Fruit fly (Drosophila melanogaster) whole organism, embryonic: ENCODE measurements around the gene ETHR.

Source experiments
- Adf1 ChIP-seq: fragments of 200-800 bp; sonication (Bioruptor generic); IDR thresholded peaks from 2 replicates; pipeline ENCODE4 v1.3.6; 2022; ENCODE audit warnings: missing biosample characterization, missing genetic modification characterization
- Atf3 ChIP-seq: fragments of 200-800 bp; sonication (Bioruptor generic); optimal IDR thresholded peaks from 3 replicates; lab custom pipeline; 2016; ENCODE audit warnings: missing biosample characterization, missing genetic modification characterization
- CG12236 ChIP-seq: fragments of 200-800 bp; sonication (Bioruptor generic); optimal IDR thresholded peaks from 2 replicates; lab custom pipeline; 2016; ENCODE audit warnings: missing biosample characterization, missing genetic modification characterization
- CG12659 ChIP-seq: fragments of 200-800 bp; sonication (Bioruptor generic); optimal IDR thresholded peaks from 3 replicates; lab custom pipeline; 2017; ENCODE audit warnings: mild to moderate bottlenecking, missing biosample characterization, missing genetic modification reagents, missing genetic modification characterization
- CG13287 ChIP-seq: fragments of 200-800 bp; sonication (Bioruptor generic); IDR thresholded peaks from 2 replicates; pipeline ENCODE4 v1.3.6; 2022; ENCODE audit warnings: missing biosample characterization, missing genetic modification characterization; ENCODE audit not compliant: partially characterized antibody
- CG13424 ChIP-seq: fragments of 200-800 bp; sonication (Bioruptor generic); optimal IDR thresholded peaks from 2 replicates; lab custom pipeline; 2019; ENCODE audit warnings: missing biosample characterization, mild to moderate bottlenecking, missing genetic modification characterization, moderate library complexity
- CG14050 ChIP-seq: fragments of 200-800 bp; sonication (Bioruptor generic); IDR thresholded peaks from 3 replicates; pipeline ENCODE4 v1.3.6; 2022; ENCODE audit warnings: missing biosample characterization, missing genetic modification characterization
- CG15011 ChIP-seq: fragments of 200-800 bp; sonication (Bioruptor generic); optimal IDR thresholded peaks from 3 replicates; lab custom pipeline; 2018; ENCODE audit warnings: missing biosample characterization, mild to moderate bottlenecking, missing genetic modification characterization
- CG1529 ChIP-seq: fragments of 200-800 bp; sonication (Bioruptor generic); optimal IDR thresholded peaks from 3 replicates; lab custom pipeline; 2018; ENCODE audit warnings: missing biosample characterization, missing genetic modification characterization
- CG15514 ChIP-seq: fragments of 200-800 bp; sonication (Bioruptor generic); optimal IDR thresholded peaks from 3 replicates; lab custom pipeline; 2017; ENCODE audit warnings: missing biosample characterization, missing genetic modification characterization, mild to moderate bottlenecking, moderate library complexity, missing genetic modification reagents
- CG18011 ChIP-seq: fragments of 200-800 bp; sonication (Bioruptor generic); optimal IDR thresholded peaks from 2 replicates; lab custom pipeline; 2017; ENCODE audit warnings: missing biosample characterization, missing genetic modification characterization, mild to moderate bottlenecking, moderate library complexity, missing genotype
- CG18262 ChIP-seq: fragments of 200-800 bp; optimal IDR thresholded peaks from 3 replicates; lab custom pipeline; 2019; ENCODE audit warnings: missing biosample characterization, mild to moderate bottlenecking, missing genetic modification characterization, moderate library complexity
- CG18476 ChIP-seq: fragments of 200-800 bp; sonication (Bioruptor generic); optimal IDR thresholded peaks from 2 replicates; lab custom pipeline; 2016; ENCODE audit warnings: missing biosample characterization, mild to moderate bottlenecking, missing genetic modification characterization
- CG30403 ChIP-seq: fragments of 200-800 bp; sonication (Bioruptor generic); optimal IDR thresholded peaks from 3 replicates; lab custom pipeline; 2016; ENCODE audit warnings: missing biosample characterization, missing genetic modification characterization
- CG32532 ChIP-seq: fragments of 200-800 bp; sonication (Bioruptor generic); IDR thresholded peaks from 2 replicates; pipeline ENCODE4 v1.3.6; 2022; ENCODE audit warnings: missing biosample characterization, missing genetic modification characterization
- CG3281 ChIP-seq: fragments of 200-800 bp; sonication (Bioruptor generic); optimal IDR thresholded peaks from 3 replicates; lab custom pipeline; 2017; ENCODE audit warnings: missing biosample characterization, mild to moderate bottlenecking, missing genetic modification characterization
- CG4282 ChIP-seq: fragments of 200-800 bp; sonication (Bioruptor generic); optimal IDR thresholded peaks from 2 replicates; lab custom pipeline; 2016; ENCODE audit warnings: missing biosample characterization, missing genetic modification characterization
- CG4360 ChIP-seq: fragments of 200-800 bp; sonication (Bioruptor generic); IDR thresholded peaks from 2 replicates; pipeline ENCODE4 v1.3.6; 2022; ENCODE audit warnings: missing biosample characterization, missing genetic modification characterization
- CG7357 ChIP-seq: fragments of 200-800 bp; sonication (Bioruptor generic); IDR thresholded peaks from 3 replicates; pipeline ENCODE4 v1.3.6; 2022; ENCODE audit warnings: missing biosample characterization, missing genetic modification characterization
- CG7839 ChIP-seq: fragments of 200-800 bp; sonication (Bioruptor generic); optimal IDR thresholded peaks from 3 replicates; lab custom pipeline; 2018; ENCODE audit warnings: missing biosample characterization, mild to moderate bottlenecking, missing genetic modification characterization, moderate library complexity
- CHES-1-like ChIP-seq: fragments of 200-800 bp; sonication (Bioruptor generic); optimal IDR thresholded peaks from 2 replicates; lab custom pipeline; 2016; ENCODE audit warnings: missing biosample characterization, missing genetic modification characterization
- Dref ChIP-seq: fragments of 200-800 bp; sonication (Bioruptor generic); IDR thresholded peaks from 2 replicates; pipeline ENCODE4 v1.3.6; 2022; ENCODE audit warnings: missing biosample characterization, missing genetic modification characterization
- Fer2 ChIP-seq: fragments of 200-800 bp; sonication (Bioruptor generic); optimal IDR thresholded peaks from 2 replicates; lab custom pipeline; 2018; ENCODE audit warnings: missing biosample characterization, mild to moderate bottlenecking, missing genetic modification characterization, moderate library complexity
- HLHmδ ChIP-seq: fragments of 200-800 bp; sonication (Bioruptor generic); optimal IDR thresholded peaks from 2 replicates; lab custom pipeline; 2018; ENCODE audit warnings: missing biosample characterization, mild to moderate bottlenecking, missing genetic modification characterization, moderate library complexity
- HmgD ChIP-seq: fragments of 200-800 bp; sonication (Bioruptor generic); optimal IDR thresholded peaks from 3 replicates; lab custom pipeline; 2016; ENCODE audit warnings: missing biosample characterization, missing genetic modification characterization
- Optix ChIP-seq: fragments of 200-800 bp; sonication (Bioruptor generic); IDR thresholded peaks from 3 replicates; pipeline ENCODE4 v1.3.6; 2022; ENCODE audit warnings: missing biosample characterization, missing genetic modification characterization
- Sin3A ChIP-seq: fragments of >200 bp; optimal IDR thresholded peaks from 2 replicates; lab custom pipeline; 2018
- Spps ChIP-seq: fragments of 200-800 bp; sonication (Bioruptor generic); optimal IDR thresholded peaks from 2 replicates; lab custom pipeline; 2018; ENCODE audit warnings: missing biosample characterization, mild to moderate bottlenecking, missing genetic modification characterization
- al ChIP-seq: fragments of 200-800 bp; sonication (Bioruptor generic); IDR thresholded peaks from 2 replicates; pipeline ENCODE4 v1.3.6; 2022; ENCODE audit warnings: missing biosample characterization, missing genetic modification characterization
- aop ChIP-seq: fragments of 200-800 bp; sonication (Bioruptor generic); IDR thresholded peaks from 2 replicates; pipeline ENCODE4 v1.3.6; 2022; ENCODE audit warnings: missing biosample characterization, missing genetic modification characterization
- az2 ChIP-seq: fragments of 200-800 bp; sonication (Bioruptor generic); optimal IDR thresholded peaks from 3 replicates; lab custom pipeline; 2016; ENCODE audit warnings: missing biosample characterization, missing genetic modification characterization
- bcd ChIP-seq: fragments of 200-800 bp; sonication (Bioruptor generic); optimal IDR thresholded peaks from 2 replicates; lab custom pipeline; 2017; ENCODE audit warnings: missing biosample characterization, mild to moderate bottlenecking, missing genetic modification characterization
- corto ChIP-seq: fragments of 200-800 bp; sonication (Bioruptor generic); optimal IDR thresholded peaks from 2 replicates; lab custom pipeline; 2016; ENCODE audit warnings: missing biosample characterization, mild to moderate bottlenecking, missing genetic modification characterization, moderate library complexity
- crol ChIP-seq: fragments of 200-800 bp; sonication (Bioruptor generic); IDR thresholded peaks from 2 replicates; pipeline ENCODE4 v1.3.6; 2022; ENCODE audit warnings: missing biosample characterization, missing genetic modification characterization
- da ChIP-seq: fragments of 200-800 bp; sonication (Bioruptor generic); optimal IDR thresholded peaks from 2 replicates; lab custom pipeline; 2016; ENCODE audit warnings: missing biosample characterization, missing genetic modification characterization
- dimm ChIP-seq: fragments of 200-800 bp; sonication (Bioruptor generic); IDR thresholded peaks from 2 replicates; pipeline ENCODE4 v1.3.6; 2022; ENCODE audit warnings: missing biosample characterization, missing genetic modification characterization
- dm ChIP-seq: fragments of 200-800 bp; sonication (Bioruptor generic); optimal IDR thresholded peaks from 3 replicates; lab custom pipeline; 2016; ENCODE audit warnings: missing biosample characterization, missing genetic modification characterization
- ewg ChIP-seq: fragments of 200-800 bp; sonication (Bioruptor generic); optimal IDR thresholded peaks from 3 replicates; lab custom pipeline; 2017; ENCODE audit warnings: mild to moderate bottlenecking, missing biosample characterization, missing genetic modification reagents, missing genetic modification characterization
- exex ChIP-seq: fragments of 200-800 bp; sonication (Bioruptor generic); optimal IDR thresholded peaks from 4 replicates; lab custom pipeline; 2018; ENCODE audit warnings: missing biosample characterization, mild to moderate bottlenecking, missing genetic modification characterization, moderate library complexity
- gem ChIP-seq: fragments of 200-800 bp; sonication (Bioruptor generic); optimal IDR thresholded peaks from 2 replicates; lab custom pipeline; 2019; ENCODE audit warnings: missing biosample characterization, mild to moderate bottlenecking, missing genetic modification characterization, moderate library complexity
- gfzf ChIP-seq: fragments of 200-800 bp; sonication (Bioruptor generic); optimal IDR thresholded peaks from 2 replicates; lab custom pipeline; 2016; ENCODE audit warnings: missing biosample characterization, mild to moderate bottlenecking, missing genetic modification characterization, moderate library complexity
- grn ChIP-seq: fragments of 200-800 bp; sonication (Bioruptor generic); optimal IDR thresholded peaks from 3 replicates; lab custom pipeline; 2017; ENCODE audit warnings: missing biosample characterization, missing genetic modification characterization
- her ChIP-seq: fragments of 200-800 bp; sonication (Bioruptor generic); optimal IDR thresholded peaks from 2 replicates; lab custom pipeline; 2016; ENCODE audit warnings: missing biosample characterization, missing genetic modification characterization
- nmo ChIP-seq: fragments of 200-800 bp; sonication (Bioruptor generic); optimal IDR thresholded peaks from 2 replicates; lab custom pipeline; 2018; ENCODE audit warnings: missing biosample characterization, mild to moderate bottlenecking, missing genetic modification characterization, moderate library complexity
- otp ChIP-seq: fragments of 200-800 bp; sonication (Bioruptor generic); IDR thresholded peaks from 3 replicates; pipeline ENCODE4, ENCODE4 v1.3.6; 2022; ENCODE audit warnings: missing biosample characterization, missing genetic modification characterization
- pros ChIP-seq: fragments of 200-800 bp; sonication (Bioruptor generic); optimal IDR thresholded peaks from 3 replicates; lab custom pipeline; 2019; ENCODE audit warnings: missing biosample characterization, mild to moderate bottlenecking, missing genetic modification characterization, moderate library complexity
- psq ChIP-seq: fragments of 200-800 bp; sonication (Bioruptor generic); optimal IDR thresholded peaks from 2 replicates; lab custom pipeline; 2017; ENCODE audit warnings: missing biosample characterization, missing genetic modification characterization
- run ChIP-seq: fragments of 200-800 bp; sonication (Bioruptor generic); optimal IDR thresholded peaks from 3 replicates; lab custom pipeline; 2018; ENCODE audit warnings: missing biosample characterization, mild to moderate bottlenecking, missing genetic modification characterization
- seq ChIP-seq: fragments of 200-800 bp; sonication (Bioruptor generic); IDR thresholded peaks from 2 replicates; pipeline ENCODE4 v1.3.6; 2022; ENCODE audit warnings: missing biosample characterization, missing genetic modification characterization
- toy ChIP-seq: fragments of 200-800 bp; sonication (Bioruptor generic); IDR thresholded peaks from 2 replicates; pipeline ENCODE4 v1.3.6; 2022; ENCODE audit warnings: missing biosample characterization, missing genetic modification characterization
- wdn ChIP-seq: fragments of 200-800 bp; sonication (Bioruptor generic); IDR thresholded peaks from 2 replicates; pipeline ENCODE4 v1.3.6; 2022; ENCODE audit warnings: missing biosample characterization, missing genetic modification characterization

ETHR gene

dm6 chr3R:21276111-21276510 is 29.3 kb downstream of the ETHR start, which contains the start of gene CG3301 (continued):
- TF ChIP-seq HmgD (GFP tag; lab: Kevin White, UChicago), result no peak
- TF ChIP-seq CG4282 (GFP tag; lab: Kevin White, UChicago), result no peak
- no peak for TF ChIP-seq CG12659
- peak; percentile 15; the same call in 1 of the 2 replicates for TF ChIP-seq CG32532 (GFP tag; lab: Robert Waterston, UW)
- peak; percentile 73 for TF ChIP-seq gem (tag; lab: Kevin White, UChicago)
- no peak for TF ChIP-seq psq (GFP tag; lab: Kevin White, UChicago)
- TF ChIP-seq al, result no peak
- peak; percentile 92 for TF ChIP-seq grn (GFP tag; lab: Kevin White, UChicago)
- TF ChIP-seq toy (GFP tag; lab: Robert Waterston, UW), result no peak
- no peak for TF ChIP-seq CG4360 (GFP tag; lab: Robert Waterston, UW)
- TF ChIP-seq ewg (GFP tag; lab: Kevin White, UChicago), result no peak
- TF ChIP-seq exex (tag; lab: Kevin White, UChicago), result peak; percentile 100

- TF ChIP-seq corto, result no peak
- TF ChIP-seq nmo, result no peak
- TF ChIP-seq CG18476 (GFP tag; lab: Kevin White, UChicago), result no peak
- TF ChIP-seq her (GFP tag; lab: Kevin White, UChicago), result no peak
- no peak for TF ChIP-seq crol
- TF ChIP-seq Adf1 (GFP tag; lab: Robert Waterston, UW), result no peak
- no peak for TF ChIP-seq CG15514
- no peak for TF ChIP-seq CG1529
- no peak for TF ChIP-seq CG12236
- no peak for TF ChIP-seq Sin3A (lab: Kevin White, UChicago)
- no peak for TF ChIP-seq aop (GFP tag; lab: Robert Waterston, UW)
- no peak for TF ChIP-seq Dref
- TF ChIP-seq CG18011 (GFP tag; lab: Kevin White, UChicago), result no peak
- TF ChIP-seq CHES-1-like (GFP tag; lab: Kevin White, UChicago), result no peak
- no peak for TF ChIP-seq CG7357 (GFP tag; lab: Robert Waterston, UW)
- TF ChIP-seq CG13287, result no peak
These were observed 36.1 kb downstream of the ETHR start, which contains the start of gene CG17298 for dm6 chr3R:21282897-21283296. CG17298 (plus strand) TSS chr3R:21283197.

- TF ChIP-seq CG13287 (no peak), dm (GFP tag; lab: Kevin White, UChicago) (no peak), gfzf (GFP tag; lab: Kevin White, UChicago) (no peak), bcd (peak; percentile 5), Atf3 (no peak), her (GFP tag; lab: Kevin White, UChicago) (no peak), Optix (GFP tag; lab: Robert Waterston, UW) (no peak), az2 (GFP tag; lab: Kevin White, UChicago) (no peak), CG15011 (GFP tag; lab: Kevin White, UChicago) (no peak), wdn (GFP tag; lab: Robert Waterston, UW) (no peak), run (tag; lab: Kevin White, UChicago) (no peak), CG13424 (tag; lab: Kevin White, UChicago) (peak; percentile 13), CG3281 (GFP tag; lab: Kevin White, UChicago) (no peak), Spps (tag; lab: Kevin White, UChicago) (no peak), CG30403 (GFP tag; lab: Kevin White, UChicago) (peak; percentile 4), da (no peak), otp (GFP tag; lab: Robert Waterston, UW) (no peak), pros (GFP tag; lab: Kevin White, UChicago) (no peak), nmo (no peak), CG7839 (tag; lab: Kevin White, UChicago) (no peak), CG18262 (tag; lab: Kevin White, UChicago) (no peak), HLHmδ (GFP tag; lab: Kevin White, UChicago) (no peak), CG14050 (GFP tag; lab: Robert Waterston, UW) (no peak), Fer2 (no peak), dimm (GFP tag; lab: Robert Waterston, UW) (no peak), seq (GFP tag; lab: Robert Waterston, UW) (peak; percentile 19; the same call in 1 of the 2 replicates)
These were observed 41.7 kb downstream of the ETHR start for dm6 chr3R:21288462-21288861.
